Worm (Caenorhabditis elegans) whole organism, L4/young adult: Measurements from ENCODE around the gene iglr-2.

Experiments used
- W03F9.2 ChIP-seq: fragments of 150-350 bp; optimal IDR thresholded peaks from 2 replicates; lab custom pipeline; 2014; ENCODE audit warnings: missing biosample characterization, missing genetic modification characterization
- dao-5 ChIP-seq: sonication (generic microtip); optimal IDR thresholded peaks from 2 replicates; lab custom pipeline; 2016; ENCODE audit warnings: missing genotype, missing genetic modification characterization, moderate library complexity, missing compliant biosample characterization
- him-1 ChIP-seq: sonication (generic microtip); optimal IDR thresholded peaks from 2 replicates; lab custom pipeline; 2016; ENCODE audit warnings: missing genotype, missing genetic modification reagents, missing genetic modification characterization, missing compliant biosample characterization

- TF ChIP-seq W03F9.2 (no peak), him-1 (tag; lab: Kevin White, UChicago) (no peak), dao-5 (no peak)
Measured at ce11 chrIII:8299078-8299587, 32.0 kb downstream of the iglr-2 start.
